Fruit fly (Drosophila melanogaster): ENCODE measurements around the gene CG14232.

DNA sequence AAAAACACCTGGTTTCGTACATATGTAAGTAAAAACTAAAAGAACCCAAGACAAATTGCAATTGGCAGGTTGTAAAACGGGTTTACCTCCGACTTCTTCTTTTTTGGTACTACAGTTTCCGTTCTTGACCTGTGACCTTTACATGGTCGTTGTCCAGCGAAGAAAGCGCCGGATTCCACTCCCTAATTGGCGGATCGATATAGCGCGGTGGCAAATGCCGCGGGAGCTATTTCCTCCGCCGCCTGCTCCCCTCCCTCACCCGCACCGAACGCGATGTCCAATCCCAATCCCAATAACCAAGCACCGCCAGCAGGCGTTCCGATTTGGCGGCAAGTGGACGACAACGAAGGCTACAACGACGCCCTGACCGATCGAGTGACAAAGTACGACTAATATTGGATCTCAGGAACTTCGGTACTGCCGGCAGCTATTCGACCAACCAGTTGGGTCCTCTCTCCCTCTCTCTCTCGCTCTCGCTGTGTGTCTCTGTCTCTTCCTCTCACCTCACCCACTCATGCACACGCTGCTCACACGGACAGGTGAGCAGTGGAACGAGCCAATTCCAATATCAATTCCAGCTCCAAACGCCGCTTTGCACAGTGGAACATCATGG lies 41.4 kb downstream of the CG14232 start:
- TF ChIP-seq CG8478 (optimal IDR thresholded peaks at IDR 0.05) (no peak), CTCF (optimal IDR thresholded peaks at IDR 0.05) (no peak)

Measured in S2 (cell line).